Fruit fly (Drosophila melanogaster): ENCODE measurements around the gene CG17544.

Gene CG17544

DNA sequence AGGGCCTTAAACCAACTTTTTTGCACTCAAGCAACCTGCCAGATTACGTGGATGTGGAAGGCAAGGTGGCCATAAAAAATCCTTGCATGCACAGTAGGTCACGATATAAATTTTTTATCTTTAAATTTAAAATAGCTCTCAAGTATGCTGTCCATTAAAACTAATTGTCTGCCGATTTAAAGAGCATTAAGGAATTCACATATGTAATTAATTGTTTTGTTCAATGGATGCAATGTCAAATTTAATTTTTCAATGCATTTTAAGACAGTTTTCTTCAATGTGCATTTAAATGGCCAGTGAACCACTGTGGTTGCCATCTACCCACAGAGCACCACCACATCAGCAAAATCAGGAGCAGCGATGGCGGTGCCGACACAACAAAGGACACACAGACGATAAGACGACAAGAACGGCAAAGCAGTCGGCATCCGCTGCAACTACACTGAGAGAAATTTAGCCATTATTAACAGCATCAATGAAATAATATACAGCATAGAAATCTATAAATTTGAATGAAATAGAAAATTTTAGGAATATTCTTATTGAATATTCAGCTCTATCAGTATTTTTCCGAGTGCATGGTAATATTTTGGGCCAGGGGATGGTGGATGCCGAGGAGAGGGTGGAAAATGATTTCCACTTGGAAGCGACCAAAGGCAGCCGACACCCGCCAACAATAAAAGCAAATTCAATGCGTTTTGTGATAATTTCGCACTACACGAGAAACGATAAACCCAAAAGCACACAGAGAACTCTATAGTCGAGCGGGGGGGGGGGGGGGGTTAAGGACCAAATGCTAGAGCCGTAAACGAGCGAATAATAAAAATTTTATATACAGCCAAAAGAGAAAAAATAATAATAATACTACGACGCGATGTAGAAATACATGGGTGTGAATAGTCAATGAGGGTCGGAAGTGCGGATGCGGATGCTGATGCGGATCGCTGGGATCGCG lies 20.9 kb downstream of the CG17544 start (continued):
- TF ChIP-seq sd (tag; optimal IDR thresholded peaks at IDR 0.05) (no peak), gcm2 (GFP tag; optimal IDR thresholded peaks at IDR 0.05) (no peak), gt (GFP tag; IDR thresholded peaks at IDR 0.05) (0 out of 2 replicates have a peak, but pooled peaks have one; percentile 23), HLH3B (GFP tag; IDR thresholded peaks at IDR 0.05) (peak; percentile 22; the same call in 1 of the 2 replicates), lov (optimal IDR thresholded peaks at IDR 0.05) (no peak), lov (GFP tag; IDR thresholded peaks at IDR 0.05) (peak; percentile 82; the same call in 2 of the 3 replicates), Dfd (GFP tag; optimal IDR thresholded peaks at IDR 0.05) (no peak), nau (GFP tag; optimal IDR thresholded peaks at IDR 0.05) (no peak), B-H1 (GFP tag; IDR thresholded peaks at IDR 0.05) (no peak), Hand (GFP tag; optimal IDR thresholded peaks at IDR 0.05) (no peak), CG6175 (GFP tag; IDR thresholded peaks at IDR 0.05) (no peak), Dek (tag; optimal IDR thresholded peaks at IDR 0.05) (no peak), CG13894 (tag; optimal IDR thresholded peaks at IDR 0.05) (no peak), B-H2 (GFP tag; optimal IDR thresholded peaks at IDR 0.05) (no peak), Dad (GFP tag; optimal IDR thresholded peaks at IDR 0.05) (no peak), pita (GFP tag; optimal IDR thresholded peaks at IDR 0.05) (no peak), Dip2 (GFP tag; IDR thresholded peaks at IDR 0.05) (no peak), esg (GFP tag; conservative IDR thresholded peaks at IDR 0.05) (no peak), HmgD (GFP tag; optimal IDR thresholded peaks at IDR 0.05) (no peak), ranshi (GFP tag; IDR thresholded peaks at IDR 0.05) (no peak; the same call in 1 of the 2 replicates), Dp (GFP tag; optimal IDR thresholded peaks at IDR 0.05) (no peak), CG11723 (GFP tag; optimal IDR thresholded peaks at IDR 0.05) (no peak), Nf-YB (GFP tag; optimal IDR thresholded peaks at IDR 0.05) (peak; percentile 25), CG32767 (GFP tag; IDR thresholded peaks at IDR 0.05) (0 out of 2 replicates have a peak, but pooled peaks have one; percentile 10), CG15011 (GFP tag; optimal IDR thresholded peaks at IDR 0.05) (no peak), yki (optimal IDR thresholded peaks at IDR 0.05) (no peak), Pdp1 (GFP tag; optimal IDR thresholded peaks at IDR 0.05) (peak; percentile 16 to 27), C15 (GFP tag; IDR thresholded peaks at IDR 0.05) (no peak), prd (optimal IDR thresholded peaks at IDR 0.05) (no peak), prd (GFP tag; IDR thresholded peaks at IDR 0.05) (peak; percentile 89), CG2875 (GFP tag; optimal IDR thresholded peaks at IDR 0.05) (peak; percentile 49), CG17359 (tag; optimal IDR thresholded peaks at IDR 0.05) (peak; percentile 64), CG12299 (tag; optimal IDR thresholded peaks at IDR 0.05) (no peak), CG8359 (GFP tag; optimal IDR thresholded peaks at IDR 0.05; ENCODE audit: borderline replicate concordance) (peak; percentile 14), CG10366 (GFP tag; IDR thresholded peaks at IDR 0.05) (0 out of 2 replicates have a peak, but pooled peaks have one; percentile 31), Xrp1 (GFP tag; IDR thresholded peaks at IDR 0.05) (peak; percentile 81), ci (GFP tag; IDR thresholded peaks at IDR 0.05) (peak; percentile 68; the same call in 2 of the 3 replicates), Oaz (GFP tag; IDR thresholded peaks at IDR 0.05) (no peak), CG2129 (GFP tag; IDR thresholded peaks at IDR 0.05; ENCODE audit: partially characterized antibody) (no peak), Bdp1 (GFP tag; optimal IDR thresholded peaks at IDR 0.05) (no peak), kay (GFP tag; optimal IDR thresholded peaks at IDR 0.05) (no peak), CG18476 (GFP tag; optimal IDR thresholded peaks at IDR 0.05) (no peak), ATbp (GFP tag; optimal IDR thresholded peaks at IDR 0.05) (no peak), MESR4 (GFP tag; optimal IDR thresholded peaks at IDR 0.05) (no peak), chm (GFP tag; IDR thresholded peaks at IDR 0.05) (peak; percentile 71; the same call in 1 of the 2 replicates), Sox100B (GFP tag; optimal IDR thresholded peaks at IDR 0.05) (peak; percentile 46), bowl (GFP tag; IDR thresholded peaks at IDR 0.05) (no peak), dan (GFP tag; IDR thresholded peaks at IDR 0.05) (peak; percentile 66; the same call in 1 of the 2 replicates), CG4617 (GFP tag; optimal IDR thresholded peaks at IDR 0.05; ENCODE audit: borderline replicate concordance) (no peak)
